Fruit fly (Drosophila melanogaster): ENCODE measurements around the gene CG42750.

- TF ChIP-seq psq (optimal IDR thresholded peaks at IDR 0.05) = no peak
- no peak for TF ChIP-seq Dll (optimal IDR thresholded peaks at IDR 0.05)
- no peak for TF ChIP-seq usp (GFP tag; optimal IDR thresholded peaks at IDR 0.05)
- TF ChIP-seq pan (optimal IDR thresholded peaks at IDR 0.05) = no peak
- TF ChIP-seq CG8478 (optimal IDR thresholded peaks at IDR 0.05) = no peak
- no peak for TF ChIP-seq EcR (GFP tag; optimal IDR thresholded peaks at IDR 0.05)
These were observed 155.9 kb downstream of the CG42750 start, which contains the start of gene CG5758 for dm6 chr2L:18119643-18120042.
